Fruit fly (Drosophila melanogaster): ENCODE results near the gene CG12773.

dm6 chrX:1312510-1312909 lies 41.3 kb downstream of the CG12773 start:
- TF ChIP-seq kay (GFP tag; ENCODE audit: borderline replicate concordance) (no peak), Crg-1 (GFP tag; optimal IDR thresholded peaks at IDR 0.05) (no peak), tj (GFP tag; optimal IDR thresholded peaks at IDR 0.05) (no peak), cic (GFP tag; optimal IDR thresholded peaks at IDR 0.05) (no peak), CG33017 (tag; optimal IDR thresholded peaks at IDR 0.05) (no peak), CG12768 (GFP tag; optimal IDR thresholded peaks at IDR 0.05) (no peak)
